Fruit fly (Drosophila melanogaster): Measurements from ENCODE around the gene CG8563.

The CG8563 gene

dm6 chr3L:7370231-7370882 is 20.2 kb upstream of the CG8563 start:
- TF ChIP-seq CG8478 (optimal IDR thresholded peaks at IDR 0.05), result no peak
- TF ChIP-seq CTCF (optimal IDR thresholded peaks at IDR 0.05), result no peak

dm6 chr3L:7371290-7371689 is 19.3 kb upstream of the CG8563 start:
- TF ChIP-seq CG8478 (optimal IDR thresholded peaks at IDR 0.05), result no peak
- TF ChIP-seq CTCF (optimal IDR thresholded peaks at IDR 0.05), result peak in 1 of 2 experiments; percentile 13

- TF ChIP-seq CG8478 (optimal IDR thresholded peaks at IDR 0.05) (no peak), CTCF (optimal IDR thresholded peaks at IDR 0.05) (no peak)
Measured at dm6 chr3L:7376151-7376550, 14.4 kb upstream of the CG8563 start.

dm6 chr3L:7376830-7377229 is 13.7 kb upstream of the CG8563 start:
- TF ChIP-seq CG8478 (optimal IDR thresholded peaks at IDR 0.05) (no peak), CTCF (optimal IDR thresholded peaks at IDR 0.05) (no peak)

dm6 chr3L:7380395-7380794 is 10.1 kb upstream of the CG8563 start:
- TF ChIP-seq CG8478 (optimal IDR thresholded peaks at IDR 0.05) (no peak), CTCF (optimal IDR thresholded peaks at IDR 0.05) (no peak)

dm6 chr3L:7381359-7381976 is 9.1 kb upstream of the CG8563 start, which contains the start of the genes SMSr and smid:
Gene SMSr, minus strand, starts transcription at chr3L:7381474.
Gene smid, plus strand, starts transcription at chr3L:7381614.
- no peak for TF ChIP-seq CTCF (optimal IDR thresholded peaks at IDR 0.05)
- no peak for TF ChIP-seq CG8478 (optimal IDR thresholded peaks at IDR 0.05)

dm6 chr3L:7387814-7388213 is 2.7 kb upstream of the CG8563 start, which contains the start of gene CG8564:
Gene CG8564, minus strand, starts transcription at chr3L:7387914.
- TF ChIP-seq CTCF (optimal IDR thresholded peaks at IDR 0.05), result no peak
- no peak for TF ChIP-seq CG8478 (optimal IDR thresholded peaks at IDR 0.05)

- TF ChIP-seq CG8478 (optimal IDR thresholded peaks at IDR 0.05) (no peak), CTCF (optimal IDR thresholded peaks at IDR 0.05) (no peak)
Measured at dm6 chr3L:7390004-7390403, 538 bp upstream of the CG8563 start.

dm6 chr3L:7396055-7396454 is 5.5 kb downstream of the CG8563 start, which contains the start of gene CG32379:
Gene CG32379, plus strand, starts transcription at chr3L:7396355.
- no peak for TF ChIP-seq CTCF (optimal IDR thresholded peaks at IDR 0.05)
- no peak for TF ChIP-seq CG8478 (optimal IDR thresholded peaks at IDR 0.05)

dm6 chr3L:7397979-7398378 is 7.4 kb downstream of the CG8563 start, which contains the start of gene CG8562:
Gene CG8562, plus strand, starts transcription at chr3L:7398285.
- TF ChIP-seq CTCF (optimal IDR thresholded peaks at IDR 0.05) (no peak), CG8478 (optimal IDR thresholded peaks at IDR 0.05) (no peak)

- TF ChIP-seq CTCF (optimal IDR thresholded peaks at IDR 0.05) (no peak), CG8478 (optimal IDR thresholded peaks at IDR 0.05) (no peak)
Measured at dm6 chr3L:7399770-7400169, 9.2 kb downstream of the CG8563 start, which contains the start of gene CG18417. Gene CG18417, plus strand, starts transcription at chr3L:7400070.

dm6 chr3L:7401972-7402371 is 11.4 kb downstream of the CG8563 start:
- TF ChIP-seq CTCF (optimal IDR thresholded peaks at IDR 0.05) (no peak), CG8478 (optimal IDR thresholded peaks at IDR 0.05) (no peak)

- TF ChIP-seq CTCF (optimal IDR thresholded peaks at IDR 0.05), result no peak
Measured at dm6 chr3L:7404081-7404480, 13.5 kb downstream of the CG8563 start, which contains the start of gene CG8560. Gene CG8560, minus strand, starts transcription at chr3L:7404181.

- TF ChIP-seq CTCF (optimal IDR thresholded peaks at IDR 0.05) (no peak), CG8478 (optimal IDR thresholded peaks at IDR 0.05) (no peak)
Measured at dm6 chr3L:7422578-7422977, 32.0 kb downstream of the CG8563 start.

- no peak for TF ChIP-seq CG8478 (optimal IDR thresholded peaks at IDR 0.05)
- TF ChIP-seq CTCF (optimal IDR thresholded peaks at IDR 0.05), result no peak
Measured at dm6 chr3L:7423517-7423916, 33.0 kb downstream of the CG8563 start, which contains the start of gene CG42458. Gene CG42458, plus strand, starts transcription at chr3L:7423827.

- TF ChIP-seq CTCF (optimal IDR thresholded peaks at IDR 0.05) (no peak), CG8478 (optimal IDR thresholded peaks at IDR 0.05) (no peak)
Measured at dm6 chr3L:7432265-7432664, 41.7 kb downstream of the CG8563 start.

Data from S2 (cell line).